Worm (Caenorhabditis elegans) whole organism, late embryonic: Measurements from ENCODE around the gene tyr-1.

Source experiments
- C38D4.7 ChIP-seq: fragments of 200-800 bp; sonication (Bioruptor generic); optimal IDR thresholded peaks from 2 replicates; lab custom pipeline; 2018; ENCODE audit warnings: mild to moderate bottlenecking, missing genetic modification characterization, moderate library complexity, missing compliant biosample characterization
- Y22D7AL.16 ChIP-seq: sonication (generic microtip); optimal IDR thresholded peaks from 2 replicates; lab custom pipeline; 2016; ENCODE audit warnings: missing genetic modification characterization, missing compliant biosample characterization
- ama-1 ChIP-seq: fragments of 150-350 bp; optimal IDR thresholded peaks from 2 replicates; lab custom pipeline; 2014
- ceh-30 ChIP-seq: fragments of 150-350 bp; optimal IDR thresholded peaks from 2 replicates; lab custom pipeline; 2014; ENCODE audit warnings: missing biosample characterization, missing genetic modification characterization
- ceh-9 ChIP-seq: sonication (generic microtip); optimal IDR thresholded peaks from 2 replicates; lab custom pipeline; 2016; ENCODE audit warnings: mild to moderate bottlenecking, missing genetic modification characterization, inconsistent platforms, missing compliant biosample characterization
- dmd-4 ChIP-seq: sonication (generic microtip); optimal IDR thresholded peaks from 2 replicates; lab custom pipeline; 2016; ENCODE audit warnings: borderline replicate concordance, missing genetic modification characterization, missing compliant biosample characterization
- ets-4 ChIP-seq: sonication (generic microtip); optimal IDR thresholded peaks from 2 replicates; lab custom pipeline; 2016; ENCODE audit warnings: missing genetic modification characterization, missing compliant biosample characterization
- hlh-30 ChIP-seq: sonication (generic microtip); optimal IDR thresholded peaks from 2 replicates; lab custom pipeline; 2017; ENCODE audit warnings: antibody characterized with exemption, missing genetic modification characterization, missing compliant biosample characterization; ENCODE audit not compliant: insufficient read depth
- hlh-6 ChIP-seq: sonication (generic microtip); optimal IDR thresholded peaks from 2 replicates; lab custom pipeline; 2016; ENCODE audit warnings: missing genotype, missing genetic modification characterization, missing compliant biosample characterization
- lin-11 ChIP-seq: fragments of 200-800 bp; sonication (Bioruptor generic); optimal IDR thresholded peaks from 2 replicates; lab custom pipeline; 2018; ENCODE audit warnings: mild to moderate bottlenecking, missing genetic modification characterization, missing compliant biosample characterization
- nfya-1 ChIP-seq: sonication (generic microtip); optimal IDR thresholded peaks from 2 replicates; lab custom pipeline; 2017; ENCODE audit warnings: missing genetic modification characterization, mild to moderate bottlenecking, missing compliant biosample characterization, antibody characterized with exemption, moderate library complexity
- nhr-11 ChIP-seq: fragments of 150-350 bp; optimal IDR thresholded peaks from 2 replicates; lab custom pipeline; 2014; ENCODE audit warnings: missing biosample characterization, missing genetic modification characterization
- unc-55 ChIP-seq: sonication (generic microtip); optimal IDR thresholded peaks from 2 replicates; lab custom pipeline; 2017; ENCODE audit warnings: missing biosample characterization, missing genetic modification reagents, missing genetic modification characterization
- unc-86 ChIP-seq: sonication (generic microtip); optimal IDR thresholded peaks from 2 replicates; lab custom pipeline; 2016; ENCODE audit warnings: missing genetic modification characterization, missing compliant biosample characterization

- TF ChIP-seq C38D4.7 = no peak
- TF ChIP-seq Y22D7AL.16 (tag; lab: Kevin White, UChicago) = no peak
- TF ChIP-seq lin-11 (tag; lab: Kevin White, UChicago) = no peak
- no peak for TF ChIP-seq unc-55 (GFP tag; lab: Kevin White, UChicago)
- no peak for TF ChIP-seq nhr-11
- no peak for TF ChIP-seq unc-86 (tag; lab: Kevin White, UChicago)
- TF ChIP-seq ceh-30 (tag; lab: Kevin White, UChicago) = no peak
- no peak for TF ChIP-seq hlh-30 (tag; lab: Kevin White, UChicago)
- TF ChIP-seq nfya-1 (tag; lab: Kevin White, UChicago) = no peak
- TF ChIP-seq hlh-6 (tag; lab: Kevin White, UChicago) = no peak
- TF ChIP-seq ets-4 (tag; lab: Kevin White, UChicago) = no peak
- no peak for TF ChIP-seq ama-1
- TF ChIP-seq dmd-4 (tag; lab: Kevin White, UChicago) = no peak
- no peak for TF ChIP-seq ceh-9 (tag; lab: Kevin White, UChicago)
Observed at ce11 chrIII:7855468-7855867, 18.1 kb upstream of the tyr-1 start.
